Worm (Caenorhabditis elegans) whole organism, L3 larva: ENCODE measurements around the gene ZK742.4.

Source experiments
- aly-2 ChIP-seq: fragments of 150-350 bp; optimal IDR thresholded peaks from 2 replicates; lab custom pipeline; 2014; ENCODE audit warnings: missing biosample characterization, missing genetic modification characterization
- ama-1 ChIP-seq: fragments of 150-350 bp; optimal IDR thresholded peaks from 2 replicates; lab custom pipeline; 2018
- ceh-16 ChIP-seq: sonication (generic microtip); optimal IDR thresholded peaks from 2 replicates; lab custom pipeline; 2017; ENCODE audit warnings: missing biosample characterization, missing genetic modification characterization
- ceh-9 ChIP-seq: sonication (generic microtip); optimal IDR thresholded peaks from 2 replicates; lab custom pipeline; 2018; ENCODE audit warnings: missing biosample characterization, missing genetic modification characterization
- daf-12 ChIP-seq: fragments of 150-350 bp; optimal IDR thresholded peaks from 2 replicates; lab custom pipeline; 2014; ENCODE audit warnings: missing biosample characterization, missing genetic modification reagents, missing genetic modification characterization
- egl-27 ChIP-seq: sonication (generic microtip); optimal IDR thresholded peaks from 4 replicates; lab custom pipeline; 2017; ENCODE audit warnings: missing biosample characterization, missing genetic modification reagents, missing genetic modification characterization
- egl-5 ChIP-seq: fragments of 150-350 bp; optimal IDR thresholded peaks from 2 replicates; lab custom pipeline; 2017; ENCODE audit warnings: missing biosample characterization, missing genetic modification reagents, missing genetic modification characterization, inconsistent platforms
- elt-1 ChIP-seq: fragments of 150-350 bp; optimal IDR thresholded peaks from 2 replicates; lab custom pipeline; 2014; ENCODE audit warnings: missing biosample characterization, missing genetic modification characterization
- elt-2 ChIP-seq: sonication (generic microtip); optimal IDR thresholded peaks from 2 replicates; lab custom pipeline; 2016; ENCODE audit warnings: missing genetic modification reagents, mild to moderate bottlenecking, missing genetic modification characterization, missing compliant biosample characterization
- elt-3 ChIP-seq, 3 experiments: fragments of 150-350 bp in 1 of 3; sonication (generic microtip) in 2 of 3; optimal IDR thresholded peaks; 2 replicates in 2 of 3; 4 replicates in 1 of 3; lab custom pipeline; 2014 to 2017; ENCODE audit warnings: missing biosample characterization in 3 of 3, missing genetic modification characterization in 3 of 3
- eor-1 ChIP-seq, 2 experiments: fragments of 150-350 bp; optimal IDR thresholded peaks; 2 replicates each; lab custom pipeline; 2014 to 2018; ENCODE audit warnings: missing biosample characterization in 2 of 2, missing genetic modification characterization in 2 of 2
- hmg-11 ChIP-seq: sonication (generic microtip); optimal IDR thresholded peaks from 2 replicates; lab custom pipeline; 2016; ENCODE audit warnings: missing genetic modification characterization, missing compliant biosample characterization
- jun-1 ChIP-seq: fragments of 150-350 bp; optimal IDR thresholded peaks from 2 replicates; lab custom pipeline; 2014; ENCODE audit warnings: missing biosample characterization, missing genetic modification reagents, missing genetic modification characterization
- lsy-12 ChIP-seq: sonication (generic microtip); optimal IDR thresholded peaks from 2 replicates; lab custom pipeline; 2016; ENCODE audit warnings: mild to moderate bottlenecking, missing genetic modification characterization, missing compliant biosample characterization
- mdl-1 ChIP-seq: fragments of 150-350 bp; optimal IDR thresholded peaks from 2 replicates; lab custom pipeline; 2014; ENCODE audit warnings: missing biosample characterization, missing genetic modification characterization
- nhr-11 ChIP-seq: fragments of 150-350 bp; optimal IDR thresholded peaks from 2 replicates; lab custom pipeline; 2014; ENCODE audit warnings: missing biosample characterization, missing genetic modification characterization
- nhr-23 ChIP-seq: fragments of 150-350 bp; optimal IDR thresholded peaks from 2 replicates; lab custom pipeline; 2014; ENCODE audit warnings: missing biosample characterization, missing genetic modification reagents, missing genetic modification characterization
- nhr-237 ChIP-seq: fragments of 150-350 bp; optimal IDR thresholded peaks from 2 replicates; lab custom pipeline; 2014; ENCODE audit warnings: missing biosample characterization, missing genetic modification characterization
- nhr-25 ChIP-seq: sonication (generic microtip); optimal IDR thresholded peaks from 2 replicates; lab custom pipeline; 2017; ENCODE audit warnings: missing biosample characterization, missing genetic modification characterization
- nhr-28 ChIP-seq: fragments of 150-350 bp; optimal IDR thresholded peaks from 2 replicates; lab custom pipeline; 2014; ENCODE audit warnings: missing biosample characterization, missing genetic modification characterization
- nhr-43 ChIP-seq: sonication (generic microtip); optimal IDR thresholded peaks from 2 replicates; lab custom pipeline; 2016; ENCODE audit warnings: mild to moderate bottlenecking, missing genetic modification characterization, missing compliant biosample characterization; ENCODE audit not compliant: poor library complexity, severe bottlenecking
- nhr-67 ChIP-seq: fragments of 150-350 bp; optimal IDR thresholded peaks from 2 replicates; lab custom pipeline; 2014; ENCODE audit warnings: missing biosample characterization, missing genetic modification characterization
- nhr-76 ChIP-seq: fragments of 150-350 bp; sonication (generic microtip); optimal IDR thresholded peaks from 5 replicates; lab custom pipeline; 2014; ENCODE audit warnings: missing biosample characterization, missing genetic modification characterization
- nhr-77 ChIP-seq: fragments of 150-350 bp; optimal IDR thresholded peaks from 2 replicates; lab custom pipeline; 2014; ENCODE audit warnings: missing biosample characterization, missing genetic modification characterization
- pha-4 ChIP-seq: fragments of 150-350 bp; optimal IDR thresholded peaks from 2 replicates; lab custom pipeline; 2014; ENCODE audit warnings: missing biosample characterization, missing genetic modification reagents, missing genetic modification characterization
- sea-2 ChIP-seq: fragments of 150-350 bp; sonication (generic microtip); optimal IDR thresholded peaks from 4 replicates; lab custom pipeline; 2014; ENCODE audit warnings: missing biosample characterization, missing genetic modification reagents, missing genetic modification characterization
- skn-1 ChIP-seq: fragments of 150-350 bp; optimal IDR thresholded peaks from 2 replicates; lab custom pipeline; 2014; ENCODE audit warnings: missing biosample characterization, missing genetic modification characterization
- snpc-4 ChIP-seq: fragments of 150-350 bp; optimal IDR thresholded peaks from 2 replicates; lab custom pipeline; 2014; ENCODE audit warnings: missing biosample characterization, missing genetic modification characterization
- tbx-2 ChIP-seq: sonication (generic microtip); optimal IDR thresholded peaks from 2 replicates; lab custom pipeline; 2016; ENCODE audit warnings: mild to moderate bottlenecking, missing genetic modification characterization, missing compliant biosample characterization
- unc-39 ChIP-seq: sonication (generic microtip); optimal IDR thresholded peaks from 4 replicates; lab custom pipeline; 2017; ENCODE audit warnings: missing biosample characterization, missing genetic modification characterization
- unc-62 ChIP-seq: fragments of 150-350 bp; sonication (generic microtip); optimal IDR thresholded peaks from 4 replicates; lab custom pipeline; 2014; ENCODE audit warnings: missing biosample characterization, missing genetic modification reagents, missing genetic modification characterization
- zag-1 ChIP-seq: fragments of 150-350 bp; optimal IDR thresholded peaks from 2 replicates; lab custom pipeline; 2014; ENCODE audit warnings: missing biosample characterization, missing genetic modification characterization

ZK742.4 gene

ce11 chrV:7842228-7842627 is 30.6 kb upstream of the ZK742.4 start, which contains the start of gene grd-8:
grd-8 (plus strand) TSS chrV:7842528.
- TF ChIP-seq daf-12 (no peak), ceh-16 (tag; lab: Kevin White, UChicago) (no peak), jun-1 (tag; lab: Kevin White, UChicago) (no peak), nhr-23 (tag; lab: Kevin White, UChicago) (no peak), pha-4 (tag; lab: Kevin White, UChicago) (no peak), nhr-76 (no peak), zag-1 (tag; lab: Kevin White, UChicago) (no peak), unc-62 (no peak), ama-1 (no peak), skn-1 (no peak), nhr-25 (tag; lab: Kevin White, UChicago) (no peak), unc-39 (tag; lab: Kevin White, UChicago) (no peak), nhr-77 (tag; lab: Kevin White, UChicago) (no peak), sea-2 (no peak), egl-5 (tag; lab: Kevin White, UChicago) (no peak), elt-2 (no peak), eor-1 (tag; optimal IDR thresholded peaks at IDR 0.05; lab: Kevin White, UChicago) (no peak), nhr-11 (tag; lab: Kevin White, UChicago) (no peak), ceh-9 (no peak), egl-27 (no peak)
- TF ChIP-seq, all 47 proteins: peak for 0

ce11 chrV:7839485-7839884 is 27.9 kb upstream of the ZK742.4 start, which contains the start of gene C37C3.12:
C37C3.12 (minus strand) TSS chrV:7839585.
- TF ChIP-seq nhr-77 (tag; lab: Kevin White, UChicago) (no peak), pha-4 (tag; lab: Kevin White, UChicago) (peak; percentile 78), nhr-43 (tag; lab: Kevin White, UChicago) (no peak), hmg-11 (tag; lab: Kevin White, UChicago) (no peak), zag-1 (tag; lab: Kevin White, UChicago) (no peak), nhr-67 (tag; lab: Kevin White, UChicago) (no peak), unc-39 (tag; lab: Kevin White, UChicago) (no peak), nhr-76 (no peak)

ce11 chrV:7837809-7838208 is 26.2 kb upstream of the ZK742.4 start, which contains the start of gene ttr-33:
ttr-33 (minus strand) TSS chrV:7837909.
- TF ChIP-seq nhr-237 (no peak), pha-4 (tag; lab: Kevin White, UChicago) (peak; percentile 50)

- TF ChIP-seq elt-1 (tag; lab: Kevin White, UChicago) (no peak), nhr-23 (tag; lab: Kevin White, UChicago) (peak; percentile 71), elt-3 (tag; optimal IDR thresholded peaks at IDR 0.05; lab: Kevin White, UChicago) (peak in 2 of 3 experiments; percentile 29 to 50)
These were observed 25.3 kb upstream of the ZK742.4 start, which contains the start of gene txt-5 for ce11 chrV:7836911-7837310. txt-5 (minus strand) TSS chrV:7837134.

- no peak for TF ChIP-seq nhr-237
- no peak for TF ChIP-seq nhr-28 (tag; lab: Kevin White, UChicago)
- no peak for TF ChIP-seq elt-2
- TF ChIP-seq nhr-67 (tag; lab: Kevin White, UChicago) = no peak
- TF ChIP-seq daf-12 = no peak
- no peak for TF ChIP-seq nhr-23 (tag; lab: Kevin White, UChicago)
- no peak for TF ChIP-seq mdl-1 (tag; lab: Kevin White, UChicago)
- TF ChIP-seq tbx-2 (tag; lab: Kevin White, UChicago) = no peak
- TF ChIP-seq unc-62 = no peak
- no peak for TF ChIP-seq lsy-12
- no peak for TF ChIP-seq skn-1
These were observed 19.4 kb upstream of the ZK742.4 start for ce11 chrV:7830952-7831351.

- TF ChIP-seq nhr-67 (tag; lab: Kevin White, UChicago) (no peak), nhr-28 (tag; lab: Kevin White, UChicago) (no peak), unc-62 (no peak), nhr-76 (no peak), pha-4 (tag; lab: Kevin White, UChicago) (no peak), ama-1 (no peak), zag-1 (tag; lab: Kevin White, UChicago) (no peak), snpc-4 (tag; lab: Kevin White, UChicago) (no peak), aly-2 (tag; lab: Kevin White, UChicago) (no peak)
These were observed 15.3 kb upstream of the ZK742.4 start, which contains the start of gene mig-6 for ce11 chrV:7826917-7827316. mig-6 (plus strand) TSS chrV:7827217.
